Fruit fly (Drosophila melanogaster) whole organism, adult: Measurements from ENCODE around the gene Gprk2.

Experiments
- CG11617 ChIP-seq: fragments of 200-800 bp; sonication (Bioruptor generic); optimal IDR thresholded peaks from 2 replicates; lab custom pipeline; 2017; ENCODE audit warnings: mild to moderate bottlenecking, missing biosample characterization, missing genetic modification reagents, missing genetic modification characterization
- CG12768 ChIP-seq: fragments of 200-800 bp; sonication (Bioruptor generic); optimal IDR thresholded peaks from 2 replicates; lab custom pipeline; 2017; ENCODE audit warnings: missing biosample characterization, missing genetic modification characterization, mild to moderate bottlenecking, moderate library complexity, missing genetic modification reagents
- CG14711 ChIP-seq: fragments of 200-800 bp; sonication (Bioruptor generic); optimal IDR thresholded peaks from 2 replicates; lab custom pipeline; 2018; ENCODE audit warnings: missing biosample characterization, mild to moderate bottlenecking, missing genetic modification characterization, moderate library complexity
- CG1620 ChIP-seq: fragments of 200-800 bp; sonication (Bioruptor generic); optimal IDR thresholded peaks from 2 replicates; lab custom pipeline; 2016; ENCODE audit warnings: missing biosample characterization, missing genetic modification characterization
- CG33017 ChIP-seq: fragments of 200-800 bp; sonication (Bioruptor generic); optimal IDR thresholded peaks from 2 replicates; lab custom pipeline; 2018; ENCODE audit warnings: missing biosample characterization, mild to moderate bottlenecking, missing genetic modification characterization, moderate library complexity
- CG5204 ChIP-seq: fragments of 200-800 bp; sonication (Bioruptor generic); optimal IDR thresholded peaks from 2 replicates; lab custom pipeline; 2016; ENCODE audit warnings: missing biosample characterization, missing genetic modification characterization
- CG7045 ChIP-seq: fragments of 200-800 bp; sonication (Bioruptor generic); optimal IDR thresholded peaks from 2 replicates; lab custom pipeline; 2017; ENCODE audit warnings: missing biosample characterization, mild to moderate bottlenecking, missing genetic modification characterization
- CG7101 ChIP-seq: fragments of 200-800 bp; sonication (Bioruptor generic); optimal IDR thresholded peaks from 2 replicates; lab custom pipeline; 2018; ENCODE audit warnings: missing biosample characterization, mild to moderate bottlenecking, missing genetic modification characterization, moderate library complexity
- Clk ChIP-seq: fragments of 200-800 bp; sonication (Bioruptor generic); optimal IDR thresholded peaks from 2 replicates; lab custom pipeline; 2017; ENCODE audit warnings: missing biosample characterization, missing genetic modification characterization
- Crg-1 ChIP-seq: fragments of 200-800 bp; sonication (Bioruptor generic); optimal IDR thresholded peaks from 2 replicates; lab custom pipeline; 2016; ENCODE audit warnings: missing biosample characterization, missing genetic modification characterization
- Hr96 ChIP-seq: fragments of 200-800 bp; sonication (Bioruptor generic); optimal IDR thresholded peaks from 2 replicates; lab custom pipeline; 2016; ENCODE audit warnings: missing biosample characterization, missing genetic modification characterization
- Mnt ChIP-seq: fragments of 200-800 bp; sonication (Bioruptor generic); optimal IDR thresholded peaks from 2 replicates; lab custom pipeline; 2016; ENCODE audit warnings: missing biosample characterization, mild to moderate bottlenecking, missing genetic modification characterization
- bab1 ChIP-seq: fragments of 200-800 bp; sonication (Bioruptor generic); optimal IDR thresholded peaks from 3 replicates; lab custom pipeline; 2019; ENCODE audit warnings: missing biosample characterization, mild to moderate bottlenecking, missing genetic modification characterization, moderate library complexity
- cic ChIP-seq: fragments of 200-800 bp; sonication (Bioruptor generic); optimal IDR thresholded peaks from 2 replicates; lab custom pipeline; 2017; ENCODE audit warnings: missing biosample characterization, mild to moderate bottlenecking, missing genetic modification characterization, moderate library complexity
- cnc ChIP-seq, 2 experiments: fragments of >200 bp; optimal IDR thresholded peaks; 2 replicates each; lab custom pipeline; 2017
- kay ChIP-seq: fragments of 200-800 bp; sonication (Bioruptor generic); peaks from one replicate; lab custom pipeline; 2016; ENCODE audit warnings: missing biosample characterization, missing genetic modification characterization, borderline replicate concordance
- ovo ChIP-seq: fragments of 200-800 bp; sonication (Bioruptor generic); optimal IDR thresholded peaks from 2 replicates; lab custom pipeline; 2016; ENCODE audit warnings: missing biosample characterization, missing genetic modification characterization
- pad ChIP-seq: fragments of 200-800 bp; sonication (Bioruptor generic); optimal IDR thresholded peaks from 3 replicates; lab custom pipeline; 2017; ENCODE audit warnings: missing biosample characterization, missing genetic modification characterization, mild to moderate bottlenecking, moderate library complexity, missing genetic modification reagents
- tj ChIP-seq: fragments of 200-800 bp; sonication (Bioruptor generic); optimal IDR thresholded peaks from 3 replicates; lab custom pipeline; 2017; ENCODE audit warnings: missing biosample characterization, mild to moderate bottlenecking, missing genetic modification characterization, moderate library complexity
- toe ChIP-seq: fragments of 200-800 bp; sonication (Bioruptor generic); optimal IDR thresholded peaks from 2 replicates; lab custom pipeline; 2016; ENCODE audit warnings: missing biosample characterization, missing genetic modification characterization

Gprk2 gene

DNA sequence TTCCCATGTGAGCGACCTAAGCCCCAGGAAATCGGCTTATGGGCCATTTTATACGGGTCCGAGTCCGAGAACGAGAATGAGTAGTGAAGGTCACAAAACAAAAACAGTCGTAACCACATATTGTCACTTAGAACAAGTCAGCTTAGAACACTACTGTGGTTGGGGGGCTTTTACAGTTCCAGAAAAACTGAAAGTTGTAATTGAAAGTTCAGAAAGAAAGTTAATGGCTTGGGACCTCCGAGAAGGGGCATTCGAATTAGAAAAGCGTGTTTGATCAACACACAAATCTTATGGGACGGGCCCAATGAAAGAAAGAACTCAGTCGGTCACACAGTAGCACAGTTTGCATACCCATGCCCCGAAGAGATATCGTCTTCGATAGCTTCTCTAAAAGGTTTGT lies 78.0 kb downstream of the Gprk2 start:
- TF ChIP-seq CG14711 (tag; lab: Kevin White, UChicago) (no peak), toe (no peak), Clk (GFP tag; lab: Kevin White, UChicago) (no peak), cnc (optimal IDR thresholded peaks at IDR 0.05; lab: Kevin White, UChicago) (no peak), ovo (GFP tag; lab: Kevin White, UChicago) (no peak), CG1620 (no peak), pad (GFP tag; lab: Kevin White, UChicago) (no peak), Mnt (GFP tag; lab: Kevin White, UChicago) (no peak), Crg-1 (no peak), CG11617 (GFP tag; lab: Kevin White, UChicago) (no peak)

dm6 chr3R:31499114-31499513 lies 94.1 kb downstream of the Gprk2 start, which contains the start of gene mey:
Gene mey, plus strand, starts transcription at chr3R:31499235.
- TF ChIP-seq pad (GFP tag; lab: Kevin White, UChicago): no peak
- no peak for TF ChIP-seq CG11617 (GFP tag; lab: Kevin White, UChicago)
- TF ChIP-seq Clk (GFP tag; lab: Kevin White, UChicago): no peak
- TF ChIP-seq ovo (GFP tag; lab: Kevin White, UChicago): no peak
- TF ChIP-seq cnc (optimal IDR thresholded peaks at IDR 0.05; lab: Kevin White, UChicago): no peak
- no peak for TF ChIP-seq tj (GFP tag; lab: Kevin White, UChicago)
- TF ChIP-seq cic (GFP tag; lab: Kevin White, UChicago): no peak
- no peak for TF ChIP-seq bab1 (GFP tag; lab: Kevin White, UChicago)
- no peak for TF ChIP-seq Hr96 (GFP tag; lab: Kevin White, UChicago)
- no peak for TF ChIP-seq CG7101 (tag; lab: Kevin White, UChicago)
- no peak for TF ChIP-seq Crg-1
- TF ChIP-seq CG1620: no peak

dm6 chr3R:31503665-31504064 lies 98.6 kb downstream of the Gprk2 start:
- TF ChIP-seq cic (GFP tag; lab: Kevin White, UChicago) (no peak), Crg-1 (no peak), cnc (optimal IDR thresholded peaks at IDR 0.05; lab: Kevin White, UChicago) (no peak), Hr96 (GFP tag; lab: Kevin White, UChicago) (no peak), CG33017 (tag; lab: Kevin White, UChicago) (no peak), CG5204 (GFP tag; lab: Kevin White, UChicago) (no peak), toe (no peak), CG14711 (tag; lab: Kevin White, UChicago) (no peak)

- no peak for TF ChIP-seq cnc (optimal IDR thresholded peaks at IDR 0.05; lab: Kevin White, UChicago)
- TF ChIP-seq CG12768 (GFP tag; lab: Kevin White, UChicago): no peak
- no peak for TF ChIP-seq tj (GFP tag; lab: Kevin White, UChicago)
Observed at dm6 chr3R:31504731-31505252, 99.7 kb downstream of the Gprk2 start.

- no peak for TF ChIP-seq kay (GFP tag; lab: Kevin White, UChicago)
- TF ChIP-seq CG12768 (GFP tag; lab: Kevin White, UChicago): no peak
- no peak for TF ChIP-seq CG14711 (tag; lab: Kevin White, UChicago)
- TF ChIP-seq cnc (optimal IDR thresholded peaks at IDR 0.05; lab: Kevin White, UChicago): no peak
- TF ChIP-seq cic (GFP tag; lab: Kevin White, UChicago): no peak
- TF ChIP-seq pad (GFP tag; lab: Kevin White, UChicago): no peak
- TF ChIP-seq toe: no peak
- TF ChIP-seq Crg-1: no peak
- TF ChIP-seq CG7045 (GFP tag; lab: Kevin White, UChicago): no peak
- TF ChIP-seq CG11617 (GFP tag; lab: Kevin White, UChicago): no peak
Observed at dm6 chr3R:31505254-31505689, 100.2 kb downstream of the Gprk2 start.
